Fruit fly (Drosophila melanogaster): ENCODE data around the gene CG13041.

CG13041 gene

DNA sequence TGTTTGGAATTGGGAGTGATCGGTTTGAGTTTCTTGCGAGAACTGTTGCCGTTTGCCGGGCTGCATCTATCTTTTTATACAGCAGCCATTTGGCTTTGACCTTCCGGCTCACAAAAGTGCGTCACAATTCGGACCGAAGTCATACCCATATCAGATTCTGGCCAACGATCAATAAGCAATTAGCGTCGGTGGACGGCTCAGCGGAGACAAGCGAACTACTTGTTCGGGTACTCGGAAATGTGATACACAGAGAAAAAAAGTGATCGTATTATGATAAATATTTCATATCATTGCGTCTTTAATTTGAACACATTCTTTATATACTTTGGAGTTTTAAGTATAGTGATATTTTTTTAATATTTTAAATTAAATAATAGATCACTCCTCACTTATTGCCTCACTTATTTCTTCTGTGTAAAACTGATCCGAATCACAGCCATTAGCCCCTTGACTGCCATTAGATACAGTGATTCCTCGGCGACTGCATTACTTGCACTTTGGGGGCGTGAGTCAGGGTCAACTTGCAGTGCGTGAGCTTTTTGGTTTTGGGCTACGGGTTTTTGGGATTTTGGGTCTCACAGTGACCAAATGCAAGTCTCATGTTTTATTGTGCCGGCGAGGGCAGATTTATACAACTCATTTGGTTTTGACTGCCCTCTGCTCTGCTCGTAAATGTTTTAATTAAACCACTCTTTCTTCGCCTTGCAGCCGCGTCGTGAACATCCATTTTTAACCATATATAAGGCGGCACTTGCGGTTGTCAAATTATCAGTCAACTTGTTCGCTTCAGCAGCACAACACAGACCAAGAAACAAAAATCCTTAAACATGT lies 13.3 kb downstream of the CG13041 start, which contains the start of the genes CG13043 and CG13063:
Gene CG13043 (minus strand): TSS at position 51 of the 831 bp plus-strand sequence.
Gene CG13063 (plus strand): TSS at position 781 of the 831 bp plus-strand sequence.
- TF ChIP-seq ovo (GFP tag; optimal IDR thresholded peaks at IDR 0.05) (no peak), CG12768 (GFP tag; optimal IDR thresholded peaks at IDR 0.05) (no peak), CG7101 (tag; optimal IDR thresholded peaks at IDR 0.05) (no peak), CG1620 (GFP tag; optimal IDR thresholded peaks at IDR 0.05) (no peak)

DNA sequence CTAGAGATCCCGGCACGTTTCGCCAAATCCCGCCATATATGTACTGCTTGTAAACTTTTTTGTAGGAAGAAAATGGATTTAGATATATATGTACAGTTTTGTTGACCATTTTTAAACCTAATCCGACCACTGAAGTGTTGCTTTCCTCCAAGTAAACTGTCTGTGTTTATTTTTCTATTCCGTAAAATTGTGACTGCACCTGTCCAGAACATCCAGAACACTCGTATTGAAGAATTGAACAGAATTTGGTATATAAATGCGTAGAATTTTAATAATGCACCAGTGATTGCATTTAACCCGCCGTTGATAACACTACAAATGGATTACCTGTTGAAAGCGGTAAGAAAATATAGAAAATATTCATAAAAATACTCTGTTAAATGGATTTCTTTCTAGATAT lies 15.3 kb downstream of the CG13041 start, which contains the start of gene CG43249:
Gene CG43249 (plus strand): TSS at position 301 of the 400 bp plus-strand sequence.
- no peak for TF ChIP-seq CG5204 (GFP tag; optimal IDR thresholded peaks at IDR 0.05)
- no peak for TF ChIP-seq bab1 (GFP tag; optimal IDR thresholded peaks at IDR 0.05)
- no peak for TF ChIP-seq CG7101 (tag; optimal IDR thresholded peaks at IDR 0.05)
- TF ChIP-seq pad (GFP tag; optimal IDR thresholded peaks at IDR 0.05), result no peak
- TF ChIP-seq kay (GFP tag; ENCODE audit: borderline replicate concordance), result no peak
- TF ChIP-seq CG1620 (GFP tag; optimal IDR thresholded peaks at IDR 0.05), result no peak
- no peak for TF ChIP-seq cnc (optimal IDR thresholded peaks at IDR 0.05)
- no peak for TF ChIP-seq Hr96 (GFP tag; optimal IDR thresholded peaks at IDR 0.05)
- no peak for TF ChIP-seq CG11617 (GFP tag; optimal IDR thresholded peaks at IDR 0.05)
- no peak for TF ChIP-seq CG14711 (tag; optimal IDR thresholded peaks at IDR 0.05)
- TF ChIP-seq CG12768 (GFP tag; optimal IDR thresholded peaks at IDR 0.05), result no peak
- TF ChIP-seq tj (GFP tag; optimal IDR thresholded peaks at IDR 0.05), result no peak
- TF ChIP-seq CG7045 (GFP tag; optimal IDR thresholded peaks at IDR 0.05), result no peak
- no peak for TF ChIP-seq cic (GFP tag; optimal IDR thresholded peaks at IDR 0.05)
- no peak for TF ChIP-seq ovo (GFP tag; optimal IDR thresholded peaks at IDR 0.05)
- no peak for TF ChIP-seq toe (GFP tag; optimal IDR thresholded peaks at IDR 0.05)
- TF ChIP-seq Clk (GFP tag; optimal IDR thresholded peaks at IDR 0.05), result no peak

DNA sequence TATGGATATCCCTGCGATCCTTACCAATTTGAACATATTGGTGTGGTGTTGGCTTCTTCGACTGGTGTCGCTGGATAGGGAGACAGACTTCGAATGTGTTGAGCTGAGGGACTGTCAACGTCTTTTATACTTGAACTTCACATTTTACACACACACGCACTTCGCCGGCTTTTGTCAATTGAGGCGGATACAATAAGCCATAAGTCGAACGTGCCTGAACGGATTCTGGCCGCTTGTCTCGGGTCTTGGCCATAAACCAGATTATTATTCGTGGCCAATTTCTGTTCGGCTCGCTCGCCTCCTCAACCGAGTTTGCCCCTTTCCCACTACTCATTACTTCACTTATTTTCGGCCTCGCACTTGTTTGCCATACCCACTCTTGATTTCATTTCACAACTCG lies 16.2 kb downstream of the CG13041 start, which contains the start of gene CG13044:
Gene CG13044 (minus strand): TSS at position 101 of the 400 bp plus-strand sequence.
- TF ChIP-seq Crg-1 (GFP tag; optimal IDR thresholded peaks at IDR 0.05), result no peak
- TF ChIP-seq Mnt (GFP tag; optimal IDR thresholded peaks at IDR 0.05), result no peak
- TF ChIP-seq Clk (GFP tag; optimal IDR thresholded peaks at IDR 0.05), result no peak
- no peak for TF ChIP-seq cnc (optimal IDR thresholded peaks at IDR 0.05)
- TF ChIP-seq CG7101 (tag; optimal IDR thresholded peaks at IDR 0.05), result no peak
- no peak for TF ChIP-seq CG14711 (tag; optimal IDR thresholded peaks at IDR 0.05)
- TF ChIP-seq CG33017 (tag; optimal IDR thresholded peaks at IDR 0.05), result no peak
- TF ChIP-seq Hr96 (GFP tag; optimal IDR thresholded peaks at IDR 0.05), result no peak
- TF ChIP-seq CG11617 (GFP tag; optimal IDR thresholded peaks at IDR 0.05), result no peak
- no peak for TF ChIP-seq CG1620 (GFP tag; optimal IDR thresholded peaks at IDR 0.05)
- no peak for TF ChIP-seq CG12768 (GFP tag; optimal IDR thresholded peaks at IDR 0.05)
- TF ChIP-seq toe (GFP tag; optimal IDR thresholded peaks at IDR 0.05), result no peak
- TF ChIP-seq tj (GFP tag; optimal IDR thresholded peaks at IDR 0.05), result no peak
- TF ChIP-seq CG7045 (GFP tag; optimal IDR thresholded peaks at IDR 0.05), result no peak
- no peak for TF ChIP-seq ovo (GFP tag; optimal IDR thresholded peaks at IDR 0.05)
- no peak for TF ChIP-seq bab1 (GFP tag; optimal IDR thresholded peaks at IDR 0.05)
- no peak for TF ChIP-seq kay (GFP tag; ENCODE audit: borderline replicate concordance)

DNA sequence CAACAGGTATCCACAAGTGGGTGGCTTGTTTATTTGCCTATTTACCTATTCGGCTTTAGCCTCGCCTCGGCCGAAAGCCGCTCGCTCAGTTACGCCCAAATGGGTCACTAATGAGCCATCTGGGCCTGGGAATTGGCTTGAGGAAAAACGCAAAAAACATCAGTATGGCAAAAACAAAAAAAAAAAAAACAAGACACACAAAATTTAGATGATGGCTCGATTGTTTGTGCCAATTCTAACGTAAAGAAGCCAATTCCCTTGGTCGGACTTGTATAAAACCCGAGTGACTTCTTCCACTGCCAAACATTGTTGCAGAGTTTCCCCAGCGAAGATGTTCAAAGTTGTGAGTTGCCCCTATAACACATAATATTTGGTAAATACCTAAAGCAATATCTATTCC lies 18.2 kb downstream of the CG13041 start, which contains the start of gene CG4982:
Gene CG4982 (plus strand): TSS at position 301 of the 400 bp plus-strand sequence.
- TF ChIP-seq cnc (optimal IDR thresholded peaks at IDR 0.05), result no peak
- no peak for TF ChIP-seq CG7101 (tag; optimal IDR thresholded peaks at IDR 0.05)
- TF ChIP-seq toe (GFP tag; optimal IDR thresholded peaks at IDR 0.05), result no peak
- TF ChIP-seq Crg-1 (GFP tag; optimal IDR thresholded peaks at IDR 0.05), result no peak
- no peak for TF ChIP-seq CG12768 (GFP tag; optimal IDR thresholded peaks at IDR 0.05)

DNA sequence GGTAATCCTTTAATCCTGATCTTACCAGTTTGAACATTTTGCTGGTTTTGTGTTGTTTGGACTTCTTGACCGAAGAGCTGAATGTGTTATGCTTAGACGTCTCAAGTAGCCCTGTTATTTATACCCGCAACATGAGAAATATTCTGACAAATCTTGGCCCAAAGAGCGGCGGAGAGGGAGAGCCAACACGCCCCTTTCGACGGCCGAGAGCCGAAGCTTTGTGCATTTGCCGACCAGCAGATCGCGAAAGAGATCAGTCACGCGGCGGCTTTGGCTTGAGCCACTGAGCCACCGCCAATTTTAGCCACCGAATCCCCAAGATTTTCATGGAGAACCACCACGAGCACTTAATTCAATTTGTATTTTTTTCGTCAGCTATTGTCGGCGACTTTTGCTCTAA lies 23.9 kb downstream of the CG13041 start, which contains the start of gene CG4962:
Gene CG4962 (minus strand): TSS at position 101 of the 400 bp plus-strand sequence.
- TF ChIP-seq kay (GFP tag; ENCODE audit: borderline replicate concordance), result no peak
- no peak for TF ChIP-seq Mnt (GFP tag; optimal IDR thresholded peaks at IDR 0.05)
- TF ChIP-seq toe (GFP tag; optimal IDR thresholded peaks at IDR 0.05), result no peak
- TF ChIP-seq bab1 (GFP tag; optimal IDR thresholded peaks at IDR 0.05), result no peak
- no peak for TF ChIP-seq Crg-1 (GFP tag; optimal IDR thresholded peaks at IDR 0.05)
- TF ChIP-seq Clk (GFP tag; optimal IDR thresholded peaks at IDR 0.05), result no peak
- TF ChIP-seq CG1620 (GFP tag; optimal IDR thresholded peaks at IDR 0.05), result no peak

DNA sequence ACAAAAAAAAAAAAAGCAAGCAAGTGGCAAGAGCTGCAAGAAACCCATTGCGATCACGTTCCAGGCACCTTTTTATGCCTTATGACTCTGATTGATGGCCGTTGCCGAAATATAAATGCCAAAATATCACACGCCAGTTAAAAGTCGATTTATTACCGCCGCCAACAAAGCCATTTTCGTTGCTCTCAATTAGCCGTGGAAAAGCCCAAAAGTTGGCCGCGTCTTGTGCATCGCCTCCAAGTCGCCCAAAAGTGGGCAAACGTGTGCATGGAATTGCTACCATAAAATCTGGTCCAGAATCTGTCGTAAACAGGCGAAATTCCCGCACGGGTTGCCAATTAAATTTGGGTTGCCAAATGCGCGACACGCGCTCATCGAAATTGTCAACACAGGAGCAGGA lies 27.6 kb downstream of the CG13041 start:
- TF ChIP-seq kay (GFP tag; ENCODE audit: borderline replicate concordance) (no peak), CG12768 (GFP tag; optimal IDR thresholded peaks at IDR 0.05) (no peak), toe (GFP tag; optimal IDR thresholded peaks at IDR 0.05) (no peak), Mnt (GFP tag; optimal IDR thresholded peaks at IDR 0.05) (no peak), CG7101 (tag; optimal IDR thresholded peaks at IDR 0.05) (no peak), cic (GFP tag; optimal IDR thresholded peaks at IDR 0.05) (no peak), bab1 (GFP tag; optimal IDR thresholded peaks at IDR 0.05) (no peak), CG7045 (GFP tag; optimal IDR thresholded peaks at IDR 0.05) (no peak), CG5204 (GFP tag; optimal IDR thresholded peaks at IDR 0.05) (no peak), CG33017 (tag; optimal IDR thresholded peaks at IDR 0.05) (no peak), pad (GFP tag; optimal IDR thresholded peaks at IDR 0.05) (no peak), ovo (GFP tag; optimal IDR thresholded peaks at IDR 0.05) (no peak), Hr96 (GFP tag; optimal IDR thresholded peaks at IDR 0.05) (no peak), Crg-1 (GFP tag; optimal IDR thresholded peaks at IDR 0.05) (no peak), tj (GFP tag; optimal IDR thresholded peaks at IDR 0.05) (no peak)
